Worm (Caenorhabditis elegans) whole organism, L1 larva: ENCODE measurements around the gene catp-6.
A peak's percentile ranks its signal among the peaks of the same experiment; 100 is the strongest.

Experiments used
- C34B4.2 ChIP-seq: sonication (generic microtip); optimal IDR thresholded peaks from 2 replicates; lab custom pipeline; 2017; ENCODE audit warnings: mild to moderate bottlenecking, missing genetic modification characterization, missing compliant biosample characterization
- ceh-82 ChIP-seq, 3 experiments: fragments of 150-350 bp in 1 of 3; sonication (generic microtip) in 2 of 3; optimal IDR thresholded peaks; 2 replicates each; lab custom pipeline; 2014 to 2017; ENCODE audit warnings: missing biosample characterization in 3 of 3, missing genetic modification characterization in 3 of 3
- egl-13 ChIP-seq: sonication (generic microtip); optimal IDR thresholded peaks from 2 replicates; lab custom pipeline; 2016; ENCODE audit warnings: missing genotype, missing genetic modification reagents, missing genetic modification characterization, missing compliant biosample characterization
- lin-14 ChIP-seq: fragments of 200-800 bp; sonication (Bioruptor generic); optimal IDR thresholded peaks from 2 replicates; lab custom pipeline; 2018; ENCODE audit warnings: mild to moderate bottlenecking, missing genetic modification characterization, moderate library complexity, missing compliant biosample characterization
- nhr-12 ChIP-seq: sonication (generic microtip); optimal IDR thresholded peaks from 2 replicates; lab custom pipeline; 2017; ENCODE audit warnings: missing biosample characterization, missing genetic modification characterization
- nhr-237 ChIP-seq: fragments of 150-350 bp; optimal IDR thresholded peaks from 2 replicates; lab custom pipeline; 2014; ENCODE audit warnings: missing biosample characterization, missing genetic modification characterization
- sptf-1 ChIP-seq: fragments of 150-350 bp; optimal IDR thresholded peaks from 2 replicates; lab custom pipeline; 2014; ENCODE audit warnings: missing biosample characterization, missing genetic modification characterization

- no peak for TF ChIP-seq sptf-1 (tag; lab: Kevin White, UChicago)
- TF ChIP-seq C34B4.2 (tag; lab: Kevin White, UChicago) = no peak
- TF ChIP-seq egl-13 (tag; lab: Kevin White, UChicago) = no peak
- no peak for TF ChIP-seq ceh-82 (tag; optimal IDR thresholded peaks at IDR 0.05; lab: Kevin White, UChicago)
- TF ChIP-seq nhr-237 (tag; lab: Kevin White, UChicago) = no peak
- no peak for TF ChIP-seq nhr-12
- peak; percentile 31 for TF ChIP-seq lin-14 (GFP tag; lab: Kevin White, UChicago)
Observed at ce11 chrIV:9869344-9869743, 45.0 kb upstream of the catp-6 start.
